Worm (Caenorhabditis elegans): ENCODE results near the gene T09F5.2.

The T09F5.2 gene

DNA sequence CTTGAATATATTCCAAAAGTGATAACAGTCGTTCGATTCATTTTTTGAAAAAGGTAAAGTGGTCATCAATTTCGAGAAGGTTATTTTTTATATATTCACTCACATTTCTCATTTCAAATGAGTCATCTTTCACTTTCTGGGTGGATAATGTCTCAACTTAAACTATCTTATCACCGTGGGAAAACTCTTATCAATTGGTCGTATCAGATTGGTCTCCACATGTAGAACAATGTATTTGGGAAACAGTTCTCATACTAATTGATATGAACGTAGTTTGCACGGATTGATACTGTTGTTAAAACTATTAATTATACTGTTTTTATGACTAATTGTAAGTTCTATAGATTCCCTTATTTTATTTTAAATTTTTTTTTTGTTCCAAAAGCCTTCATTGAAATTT, 16.9 kb upstream of the T09F5.2 start:
- peak in 1 of 6 experiments; percentile 14 for TF ChIP-seq elt-3 (tag; optimal IDR thresholded peaks at IDR 0.05)
- no peak for TF ChIP-seq lin-14 (GFP tag; optimal IDR thresholded peaks at IDR 0.05)
- TF ChIP-seq nhr-47 (tag; optimal IDR thresholded peaks at IDR 0.05), result no peak
- no peak for TF ChIP-seq lin-13 (GFP tag; optimal IDR thresholded peaks at IDR 0.05)
- peak; percentile 45 for TF ChIP-seq elt-2 (tag; optimal IDR thresholded peaks at IDR 0.05)
- no peak for TF ChIP-seq unc-86 (tag; optimal IDR thresholded peaks at IDR 0.05)

DNA sequence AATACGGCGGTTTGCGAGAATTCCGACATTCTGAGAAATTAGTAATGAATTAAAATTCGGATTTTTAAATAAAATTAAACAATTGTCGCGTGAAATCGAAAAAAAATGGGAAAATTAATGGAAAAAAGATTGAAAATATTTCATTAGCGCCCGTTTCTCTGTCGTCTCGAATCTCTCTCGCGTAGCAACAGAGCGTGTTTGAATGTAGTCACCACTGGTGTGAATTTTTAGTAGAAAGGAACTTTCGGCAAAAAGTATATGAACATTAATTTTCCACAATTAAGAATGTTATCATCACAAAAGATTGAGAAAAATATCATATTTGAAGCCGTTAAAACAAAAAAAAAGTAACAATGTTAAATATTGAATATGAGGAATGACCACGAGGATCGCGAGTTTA, 14.0 kb upstream of the T09F5.2 start, which contains the start of gene aipl-1:
TSS of gene aipl-1 (minus strand) at position 30 of the 400 bp plus-strand sequence.
- TF ChIP-seq nhr-85 (tag), result peak; percentile 47
- no peak for TF ChIP-seq unc-98 (GFP tag; IDR thresholded peaks at IDR 0.05)
- TF ChIP-seq nhr-76 (tag; optimal IDR thresholded peaks at IDR 0.05), result no peak
- no peak for TF ChIP-seq nhr-84 (tag; optimal IDR thresholded peaks at IDR 0.05)
- TF ChIP-seq ets-5 (GFP tag; IDR thresholded peaks at IDR 0.05), result no peak
- peak; percentile 84 for TF ChIP-seq mep-1 (tag; optimal IDR thresholded peaks at IDR 0.05)
- TF ChIP-seq unc-62 (GFP tag; optimal IDR thresholded peaks at IDR 0.05), result no peak
- TF ChIP-seq C04F5.9 (tag; optimal IDR thresholded peaks at IDR 0.05), result no peak
- TF ChIP-seq nhr-71 (tag; optimal IDR thresholded peaks at IDR 0.05), result peak; percentile 87
- no peak for TF ChIP-seq alr-1 (tag; optimal IDR thresholded peaks at IDR 0.05; ENCODE audit: borderline replicate concordance)
- TF ChIP-seq fos-1 (tag; optimal IDR thresholded peaks at IDR 0.05), result peak; percentile 75
- no peak for TF ChIP-seq zag-1 (tag; optimal IDR thresholded peaks at IDR 0.05)
- TF ChIP-seq unc-86 (tag; optimal IDR thresholded peaks at IDR 0.05), result peak; percentile 49
- peak; percentile 78 for TF ChIP-seq nhr-20 (tag; optimal IDR thresholded peaks at IDR 0.05)
- TF ChIP-seq ceh-63 (GFP tag; optimal IDR thresholded peaks at IDR 0.05), result no peak
- TF ChIP-seq skn-1 (tag; optimal IDR thresholded peaks at IDR 0.05), result peak; percentile 86
- TF ChIP-seq lin-35 (GFP tag; optimal IDR thresholded peaks at IDR 0.05), result peak; percentile 88 to 95
- no peak for TF ChIP-seq pag-3 (tag; optimal IDR thresholded peaks at IDR 0.05; ENCODE audit: borderline replicate concordance, insufficient read depth)
- peak; percentile 61 for TF ChIP-seq F16B12.6 (tag; optimal IDR thresholded peaks at IDR 0.05)
- peak; percentile 94 for TF ChIP-seq lin-15B (tag; optimal IDR thresholded peaks at IDR 0.05)
- TF ChIP-seq ces-1 (GFP tag; optimal IDR thresholded peaks at IDR 0.05), result no peak
- TF ChIP-seq mdl-1 (tag; optimal IDR thresholded peaks at IDR 0.05), result peak in 1 of 2 experiments; percentile 59
- TF ChIP-seq C34B4.2 (tag; optimal IDR thresholded peaks at IDR 0.05), result no peak
- peak in 2 of 6 experiments; percentile 9 to 83 for TF ChIP-seq elt-3 (tag; optimal IDR thresholded peaks at IDR 0.05)
- no peak for TF ChIP-seq ceh-90 (tag; optimal IDR thresholded peaks at IDR 0.05)
- TF ChIP-seq aly-2 (tag; optimal IDR thresholded peaks at IDR 0.05), result no peak
- TF ChIP-seq ztf-4 (tag; optimal IDR thresholded peaks at IDR 0.05), result no peak
- TF ChIP-seq xbp-1 (tag; optimal IDR thresholded peaks at IDR 0.05), result peak; percentile 69
- TF ChIP-seq ama-1 (optimal IDR thresholded peaks at IDR 0.05), result peak; percentile 26
- TF ChIP-seq fkh-10 (GFP tag; optimal IDR thresholded peaks at IDR 0.05), result peak; percentile 47
- no peak for TF ChIP-seq hpl-2 (GFP tag; optimal IDR thresholded peaks at IDR 0.05)
- peak; percentile 13 for TF ChIP-seq irx-1 (tag; optimal IDR thresholded peaks at IDR 0.05)
- TF ChIP-seq snpc-4 (tag; optimal IDR thresholded peaks at IDR 0.05), result peak; percentile 68
- peak; percentile 90 to 92 for TF ChIP-seq efl-1 (optimal IDR thresholded peaks at IDR 0.05)
- TF ChIP-seq efl-1 (GFP tag; optimal IDR thresholded peaks at IDR 0.05 in 1 of 2), result peak; percentile 88 to 99
- no peak for TF ChIP-seq aha-1 (tag; optimal IDR thresholded peaks at IDR 0.05)
- peak; percentile 72; the same call in 1 of the 2 replicates for TF ChIP-seq nhr-19 (GFP tag; conservative IDR thresholded peaks at IDR 0.05)
- no peak for TF ChIP-seq sup-37 (GFP tag; optimal IDR thresholded peaks at IDR 0.05)
- peak; percentile 79 for TF ChIP-seq nhr-47 (tag; optimal IDR thresholded peaks at IDR 0.05)
- TF ChIP-seq hlh-4 (tag; optimal IDR thresholded peaks at IDR 0.05), result no peak
- TF ChIP-seq pax-3 (tag; optimal IDR thresholded peaks at IDR 0.05), result peak; percentile 89
- no peak for TF ChIP-seq tlp-1 (tag; optimal IDR thresholded peaks at IDR 0.05)
- TF ChIP-seq snu-23 (GFP tag; optimal IDR thresholded peaks at IDR 0.05), result peak; percentile 86
- peak; percentile 78 for TF ChIP-seq vab-15 (tag; optimal IDR thresholded peaks at IDR 0.05)
- peak in 1 of 2 experiments; percentile 67 for TF ChIP-seq ztf-11 (tag; optimal IDR thresholded peaks at IDR 0.05)
- peak; percentile 93 for TF ChIP-seq rnt-1 (tag; optimal IDR thresholded peaks at IDR 0.05)
- TF ChIP-seq isw-1 (GFP tag; IDR thresholded peaks at IDR 0.05), result peak; percentile 66
- no peak for TF ChIP-seq hlh-17 (GFP tag; optimal IDR thresholded peaks at IDR 0.05; ENCODE audit: borderline replicate concordance)
- peak; percentile 6 for TF ChIP-seq nhr-237 (tag; optimal IDR thresholded peaks at IDR 0.05)
